Fruit fly (Drosophila melanogaster) whole organism, pupa: ENCODE measurements around the gene Nca.

Experiments
- CG10348 ChIP-seq: fragments of 200-800 bp; sonication (Bioruptor generic); IDR thresholded peaks from 2 replicates; pipeline ENCODE4 v1.3.6; 2022; ENCODE audit warnings: missing biosample characterization, missing genetic modification characterization
- CG12605 ChIP-seq: fragments of 200-800 bp; sonication (Bioruptor generic); IDR thresholded peaks from 2 replicates; pipeline ENCODE4 v1.3.6; 2022; ENCODE audit warnings: missing biosample characterization, missing genetic modification characterization
- CG13204 ChIP-seq: fragments of 200-800 bp; sonication (Bioruptor generic); optimal IDR thresholded peaks from 2 replicates; lab custom pipeline; 2018; ENCODE audit warnings: missing biosample characterization, mild to moderate bottlenecking, missing genetic modification characterization, moderate library complexity
- CG14655 ChIP-seq: fragments of 200-800 bp; sonication (Bioruptor generic); optimal IDR thresholded peaks from 3 replicates; lab custom pipeline; 2017; ENCODE audit warnings: mild to moderate bottlenecking, missing biosample characterization, missing genetic modification reagents, missing genetic modification characterization
- CG15710 ChIP-seq: fragments of 200-800 bp; sonication (Bioruptor generic); optimal IDR thresholded peaks from 2 replicates; lab custom pipeline; 2018; ENCODE audit warnings: missing biosample characterization, mild to moderate bottlenecking, missing genetic modification characterization, moderate library complexity
- CG17806 ChIP-seq: fragments of 200-800 bp; sonication (Bioruptor generic); optimal IDR thresholded peaks from 2 replicates; lab custom pipeline; 2018; ENCODE audit warnings: missing biosample characterization, mild to moderate bottlenecking, missing genetic modification characterization, moderate library complexity
- CG32121 ChIP-seq: fragments of 200-800 bp; sonication (Bioruptor generic); IDR thresholded peaks from 2 replicates; pipeline ENCODE4 v1.3.6; 2022; ENCODE audit warnings: missing biosample characterization, missing genetic modification characterization
- CG34367 ChIP-seq: fragments of 200-800 bp; sonication (Bioruptor generic); optimal IDR thresholded peaks from 2 replicates; lab custom pipeline; 2018; ENCODE audit warnings: missing biosample characterization, mild to moderate bottlenecking, missing genetic modification characterization
- CG4496 ChIP-seq: fragments of 200-800 bp; sonication (Bioruptor generic); IDR thresholded peaks from 3 replicates; pipeline ENCODE4 v1.3.6; 2022; ENCODE audit warnings: missing biosample characterization, missing genetic modification characterization
- CG8159 ChIP-seq: fragments of 200-800 bp; sonication (Bioruptor generic); optimal IDR thresholded peaks from 3 replicates; lab custom pipeline; 2018; ENCODE audit warnings: missing biosample characterization, mild to moderate bottlenecking, missing genetic modification characterization, moderate library complexity
- CG8301 ChIP-seq: fragments of 200-800 bp; sonication (Bioruptor generic); optimal IDR thresholded peaks from 2 replicates; lab custom pipeline; 2018; ENCODE audit warnings: missing biosample characterization, mild to moderate bottlenecking, missing genetic modification characterization
- CG9948 ChIP-seq: fragments of 200-800 bp; sonication (Bioruptor generic); optimal IDR thresholded peaks from 2 replicates; lab custom pipeline; 2018; ENCODE audit warnings: missing biosample characterization, mild to moderate bottlenecking, missing genetic modification characterization, moderate library complexity
- D1 ChIP-seq: fragments of 200-800 bp; sonication (Bioruptor generic); optimal IDR thresholded peaks from 2 replicates; lab custom pipeline; 2018; ENCODE audit warnings: missing biosample characterization, mild to moderate bottlenecking, missing genetic modification characterization, moderate library complexity
- EcR ChIP-seq: fragments of 200-800 bp; sonication (Bioruptor generic); optimal IDR thresholded peaks from 3 replicates; lab custom pipeline; 2019; ENCODE audit warnings: missing biosample characterization, missing genetic modification characterization, mild to moderate bottlenecking, moderate library complexity, missing genetic modification reagents
- Ets98B ChIP-seq: fragments of 200-800 bp; sonication (Bioruptor generic); IDR thresholded peaks from 2 replicates; pipeline ENCODE4 v1.3.6; 2022; ENCODE audit warnings: missing biosample characterization, missing genetic modification characterization
- Pif1A ChIP-seq: fragments of 200-800 bp; sonication (Bioruptor generic); optimal IDR thresholded peaks from 3 replicates; lab custom pipeline; 2016; ENCODE audit warnings: missing biosample characterization, missing genetic modification characterization
- Pif1B ChIP-seq: fragments of 200-800 bp; sonication (Bioruptor generic); optimal IDR thresholded peaks from 3 replicates; lab custom pipeline; 2016; ENCODE audit warnings: missing biosample characterization, missing genetic modification characterization
- Snoo ChIP-seq: fragments of 200-800 bp; sonication (Bioruptor generic); optimal IDR thresholded peaks from 3 replicates; lab custom pipeline; 2017; ENCODE audit warnings: missing biosample characterization, mild to moderate bottlenecking, missing genetic modification characterization, inconsistent platforms
- fd96Ca ChIP-seq: fragments of 200-800 bp; sonication (Bioruptor generic); IDR thresholded peaks from 3 replicates; pipeline ENCODE4 v1.3.6; 2022; ENCODE audit warnings: missing biosample characterization, missing genetic modification characterization
- gl ChIP-seq: fragments of 200-800 bp; sonication (Bioruptor generic); optimal IDR thresholded peaks from 2 replicates; lab custom pipeline; 2018; ENCODE audit warnings: missing biosample characterization, mild to moderate bottlenecking, missing genetic modification characterization
- rn ChIP-seq: fragments of 200-800 bp; sonication (Bioruptor generic); IDR thresholded peaks from 2 replicates; pipeline ENCODE4 v1.3.6; 2022; ENCODE audit warnings: missing biosample characterization, missing genetic modification characterization

The Nca gene

dm6 chr3L:19991714-19992231 is at the start of gene Nca, which contains the start of gene CG7646:
Gene Nca (plus strand): TSS chr3L:19991887.
Gene CG7646 (plus strand): TSS chr3L:19991887.
- TF ChIP-seq EcR (GFP tag; lab: Kevin White, UChicago) = no peak
- TF ChIP-seq CG8301 (tag; lab: Kevin White, UChicago) = no peak
- TF ChIP-seq D1 (tag; lab: Kevin White, UChicago) = peak; percentile 69
- no peak for TF ChIP-seq Ets98B (GFP tag; lab: Robert Waterston, UW)
- TF ChIP-seq CG34367 (tag; lab: Kevin White, UChicago) = no peak
- no peak for TF ChIP-seq CG32121 (GFP tag; lab: Robert Waterston, UW)

- TF ChIP-seq CG4496 (GFP tag; lab: Robert Waterston, UW) (no peak), gl (tag; lab: Kevin White, UChicago) (no peak), D1 (tag; lab: Kevin White, UChicago) (no peak), CG34367 (tag; lab: Kevin White, UChicago) (no peak), CG12605 (GFP tag; lab: Robert Waterston, UW) (no peak), CG8159 (tag; lab: Kevin White, UChicago) (no peak), CG17806 (tag; lab: Kevin White, UChicago) (no peak), CG8301 (tag; lab: Kevin White, UChicago) (no peak), fd96Ca (GFP tag; lab: Robert Waterston, UW) (no peak), CG32121 (GFP tag; lab: Robert Waterston, UW) (no peak), Snoo (no peak), Ets98B (GFP tag; lab: Robert Waterston, UW) (no peak), CG10348 (GFP tag; lab: Robert Waterston, UW) (no peak), CG15710 (tag; lab: Kevin White, UChicago) (no peak), Pif1A (GFP tag; lab: Kevin White, UChicago) (no peak)
These were observed 46.2 kb upstream of the Nca start for dm6 chr3L:19945469-19945868.

dm6 chr3L:19951035-19951434 is 40.7 kb upstream of the Nca start, which contains the start of gene CG32219:
Gene CG32219 (minus strand): TSS chr3L:19951135.
- TF ChIP-seq EcR (GFP tag; lab: Kevin White, UChicago) (no peak), CG13204 (GFP tag; lab: Kevin White, UChicago) (no peak), CG34367 (tag; lab: Kevin White, UChicago) (no peak), gl (tag; lab: Kevin White, UChicago) (no peak), rn (no peak), CG8301 (tag; lab: Kevin White, UChicago) (no peak), fd96Ca (GFP tag; lab: Robert Waterston, UW) (no peak), CG8159 (tag; lab: Kevin White, UChicago) (no peak), Ets98B (GFP tag; lab: Robert Waterston, UW) (no peak), Snoo (no peak), Pif1A (GFP tag; lab: Kevin White, UChicago) (no peak), CG32121 (GFP tag; lab: Robert Waterston, UW) (no peak), CG14655 (no peak), Pif1B (GFP tag; lab: Kevin White, UChicago) (no peak), CG10348 (GFP tag; lab: Robert Waterston, UW) (no peak), CG4496 (GFP tag; lab: Robert Waterston, UW) (no peak), D1 (tag; lab: Kevin White, UChicago) (no peak)

DNA sequence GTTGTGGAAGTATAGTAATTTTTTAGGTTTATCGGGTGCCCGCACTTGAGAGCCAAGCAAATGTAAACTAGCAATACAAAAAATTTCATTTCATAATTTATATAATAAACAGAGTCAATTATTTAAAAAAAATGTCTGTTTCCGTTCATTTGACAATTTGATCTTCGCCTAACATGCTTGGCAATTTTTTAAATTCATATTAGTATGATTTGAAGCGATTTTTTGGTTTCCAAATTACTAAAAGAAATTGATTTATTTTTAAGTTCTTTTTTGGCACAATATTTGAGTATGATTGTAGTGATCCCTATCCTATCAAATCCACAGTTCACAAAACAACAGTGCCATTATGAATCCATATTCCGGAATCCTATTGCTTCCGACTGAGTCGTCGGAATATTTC is 39.8 kb upstream of the Nca start, which contains the start of gene CG34258:
Gene CG34258 (minus strand): TSS at position 101 of the 400 bp plus-strand sequence.
- no peak for TF ChIP-seq CG12605 (GFP tag; lab: Robert Waterston, UW)
- no peak for TF ChIP-seq CG34367 (tag; lab: Kevin White, UChicago)
- TF ChIP-seq D1 (tag; lab: Kevin White, UChicago) = no peak
- no peak for TF ChIP-seq CG32121 (GFP tag; lab: Robert Waterston, UW)
- no peak for TF ChIP-seq CG8301 (tag; lab: Kevin White, UChicago)
- no peak for TF ChIP-seq CG8159 (tag; lab: Kevin White, UChicago)
- TF ChIP-seq CG4496 (GFP tag; lab: Robert Waterston, UW) = no peak
- no peak for TF ChIP-seq CG17806 (tag; lab: Kevin White, UChicago)

dm6 chr3L:19952690-19953089 is 39.0 kb upstream of the Nca start, which contains the start of gene CG33710:
Gene CG33710 (minus strand): TSS chr3L:19952790.
- no peak for TF ChIP-seq CG32121 (GFP tag; lab: Robert Waterston, UW)
- no peak for TF ChIP-seq CG15710 (tag; lab: Kevin White, UChicago)
- TF ChIP-seq CG4496 (GFP tag; lab: Robert Waterston, UW) = no peak
- TF ChIP-seq CG10348 (GFP tag; lab: Robert Waterston, UW) = no peak
- no peak for TF ChIP-seq CG14655
- TF ChIP-seq gl (tag; lab: Kevin White, UChicago) = no peak
- no peak for TF ChIP-seq Ets98B (GFP tag; lab: Robert Waterston, UW)
- TF ChIP-seq EcR (GFP tag; lab: Kevin White, UChicago) = no peak
- TF ChIP-seq CG34367 (tag; lab: Kevin White, UChicago) = no peak
- no peak for TF ChIP-seq CG8159 (tag; lab: Kevin White, UChicago)
- no peak for TF ChIP-seq CG13204 (GFP tag; lab: Kevin White, UChicago)
- TF ChIP-seq rn = no peak

dm6 chr3L:19953612-19954011 is 38.1 kb upstream of the Nca start, which contains the start of gene CG42655:
Gene CG42655 (minus strand): TSS chr3L:19953712.
- TF ChIP-seq Snoo (no peak), CG9948 (tag; lab: Kevin White, UChicago) (no peak), Pif1B (GFP tag; lab: Kevin White, UChicago) (no peak), gl (tag; lab: Kevin White, UChicago) (no peak), CG8301 (tag; lab: Kevin White, UChicago) (no peak), Pif1A (GFP tag; lab: Kevin White, UChicago) (no peak), D1 (tag; lab: Kevin White, UChicago) (no peak), EcR (GFP tag; lab: Kevin White, UChicago) (no peak), CG12605 (GFP tag; lab: Robert Waterston, UW) (no peak), CG8159 (tag; lab: Kevin White, UChicago) (no peak), rn (no peak), fd96Ca (GFP tag; lab: Robert Waterston, UW) (no peak), CG4496 (GFP tag; lab: Robert Waterston, UW) (no peak), CG13204 (GFP tag; lab: Kevin White, UChicago) (no peak)
